Worm (Caenorhabditis elegans): ENCODE results near the gene ZK455.5.
A peak's percentile ranks its signal among the peaks of the same experiment; 100 is the strongest.

Gene ZK455.5

DNA sequence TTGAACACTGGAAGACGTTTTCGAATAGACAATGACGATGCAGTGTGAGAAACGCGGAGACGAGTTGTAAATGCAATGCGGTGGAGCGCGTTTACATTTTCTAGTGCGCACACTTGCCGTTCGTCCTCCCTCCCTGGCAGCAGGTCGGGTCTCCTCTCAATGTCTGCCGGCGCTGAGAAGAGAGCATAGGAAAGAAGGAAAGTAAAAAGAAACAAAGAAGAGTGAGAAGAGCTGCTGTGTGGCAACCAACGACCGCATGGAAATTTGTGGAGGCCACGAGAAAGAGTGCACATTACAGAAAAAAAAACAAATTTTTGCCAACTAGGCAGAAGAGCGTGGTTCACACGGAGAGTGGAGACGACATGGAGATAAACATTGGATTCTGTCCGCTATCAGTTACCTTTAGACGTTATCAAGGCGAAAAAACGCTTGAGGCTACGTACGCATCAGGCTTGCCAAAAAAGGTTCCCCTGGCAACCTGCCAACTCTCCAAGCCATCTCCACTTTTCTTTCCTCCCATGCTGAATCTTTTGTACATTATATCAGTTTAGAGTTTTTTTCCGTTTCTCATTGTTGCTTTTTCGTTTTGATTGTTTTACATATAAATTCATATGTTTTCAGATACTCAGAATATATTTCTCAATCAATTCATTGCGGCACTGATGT is 27.0 kb downstream of the ZK455.5 start, which contains the start of the genes snrp-40.1 and F08G12.3 (continued):
- TF ChIP-seq ceh-88 (GFP tag; IDR thresholded peaks at IDR 0.05) (0 out of 2 replicates have a peak, but pooled peaks have one; percentile 55), nhr-20 (tag; optimal IDR thresholded peaks at IDR 0.05) (peak; percentile 90), sox-4 (tag; optimal IDR thresholded peaks at IDR 0.05) (peak; percentile 10), fkh-10 (GFP tag; optimal IDR thresholded peaks at IDR 0.05) (peak; percentile 59), zip-4 (GFP tag; optimal IDR thresholded peaks at IDR 0.05) (no peak), mep-1 (tag; optimal IDR thresholded peaks at IDR 0.05) (peak; percentile 87), ceh-82 (tag; optimal IDR thresholded peaks at IDR 0.05) (peak; percentile 28 to 90 (median 56)), Y116A8C.19 (tag; optimal IDR thresholded peaks at IDR 0.05; ENCODE audit: borderline replicate concordance) (no peak), fkh-4 (tag; optimal IDR thresholded peaks at IDR 0.05; ENCODE audit: borderline replicate concordance) (no peak), ets-5 (GFP tag; IDR thresholded peaks at IDR 0.05) (no peak), fkh-8 (tag; optimal IDR thresholded peaks at IDR 0.05) (peak; percentile 93), lir-3 (tag; optimal IDR thresholded peaks at IDR 0.05; ENCODE audit: poor library complexity) (peak; percentile 36), efl-1 (optimal IDR thresholded peaks at IDR 0.05) (peak; percentile 53 to 69), efl-1 (GFP tag; optimal IDR thresholded peaks at IDR 0.05 in 1 of 2) (peak; percentile 28 to 91), isw-1 (GFP tag; IDR thresholded peaks at IDR 0.05) (peak; percentile 55), mdl-1 (tag; optimal IDR thresholded peaks at IDR 0.05) (peak in 1 of 2 experiments; percentile 86), fos-1 (tag; optimal IDR thresholded peaks at IDR 0.05) (peak; percentile 48), mab-9 (GFP tag; IDR thresholded peaks at IDR 0.05) (no peak), nhr-237 (tag; optimal IDR thresholded peaks at IDR 0.05) (peak; percentile 12), rnt-1 (tag; optimal IDR thresholded peaks at IDR 0.05) (peak; percentile 83), snu-23 (GFP tag; optimal IDR thresholded peaks at IDR 0.05) (peak; percentile 86), lin-14 (GFP tag; optimal IDR thresholded peaks at IDR 0.05) (peak; percentile 99), lin-13 (GFP tag; optimal IDR thresholded peaks at IDR 0.05) (peak; percentile 75), efl-3 (GFP tag; optimal IDR thresholded peaks at IDR 0.05) (no peak), xbp-1 (tag; optimal IDR thresholded peaks at IDR 0.05) (peak; percentile 73), dpl-1 (GFP tag; optimal IDR thresholded peaks at IDR 0.05) (peak; percentile 26 to 58 (median 43)), tlp-1 (tag; optimal IDR thresholded peaks at IDR 0.05) (no peak), dsc-1 (tag; optimal IDR thresholded peaks at IDR 0.05) (peak; percentile 70), nhr-77 (tag; optimal IDR thresholded peaks at IDR 0.05) (peak; percentile 74), lin-39 (tag; optimal IDR thresholded peaks at IDR 0.05) (no peak), blmp-1 (tag; optimal IDR thresholded peaks at IDR 0.05) (no peak), ztf-4 (tag; optimal IDR thresholded peaks at IDR 0.05) (peak; percentile 33), lin-15B (tag; optimal IDR thresholded peaks at IDR 0.05) (peak; percentile 52), elt-3 (tag; optimal IDR thresholded peaks at IDR 0.05) (peak in 1 of 6 experiments; percentile 24), nhr-90 (tag; optimal IDR thresholded peaks at IDR 0.05; ENCODE audit: poor library complexity) (peak; percentile 6), nhr-11 (tag; optimal IDR thresholded peaks at IDR 0.05) (no peak), C16A3.4 (tag; optimal IDR thresholded peaks at IDR 0.05) (peak; percentile 83), nhr-85 (tag) (peak; percentile 38), elt-2 (tag; optimal IDR thresholded peaks at IDR 0.05) (peak; percentile 34), tbx-2 (tag; optimal IDR thresholded peaks at IDR 0.05) (peak; percentile 79), zag-1 (tag; optimal IDR thresholded peaks at IDR 0.05) (no peak), nhr-19 (GFP tag; conservative IDR thresholded peaks at IDR 0.05) (peak; percentile 74), unc-86 (tag; optimal IDR thresholded peaks at IDR 0.05) (peak; percentile 63), pag-3 (tag; optimal IDR thresholded peaks at IDR 0.05; ENCODE audit: borderline replicate concordance, insufficient read depth) (peak; percentile 83)

All from whole organism, L1 larva.